Worm (Caenorhabditis elegans) whole organism, young adult: ENCODE data around the gene pen-2.

Experiments used
- Y53F4B.3 ChIP-seq: fragments of 200-800 bp; sonication (Bioruptor generic); IDR thresholded peaks from 2 replicates; pipeline ENCODE4 v1.3.6; 2022; ENCODE audit warnings: missing genetic modification reagents, missing genetic modification characterization, missing compliant biosample characterization
- Y67H2A.10 ChIP-seq: fragments of 200-800 bp; sonication (Bioruptor generic); conservative IDR thresholded peaks from 2 replicates; pipeline ENCODE4 v1.3.6; 2022; ENCODE audit warnings: missing genetic modification reagents, missing genetic modification characterization, missing compliant biosample characterization
- ama-1 ChIP-seq, 3 experiments: fragments of 150-350 bp in 1 of 3; sonication (generic microtip) in 2 of 3; optimal IDR thresholded peaks; 2 replicates each; lab custom pipeline; 2014 to 2018; ENCODE audit warnings: missing biosample characterization in 2 of 3, missing genetic modification characterization in 2 of 3, missing genetic modification reagents in 2 of 3
- aptf-2 ChIP-seq: fragments of 200-800 bp; sonication (Bioruptor generic); conservative IDR thresholded peaks from 2 replicates; pipeline ENCODE4 v1.3.6; 2022; ENCODE audit warnings: missing genetic modification reagents, missing genetic modification characterization, missing compliant biosample characterization
- lin-35 ChIP-seq, 3 experiments: fragments of 150-350 bp in 2 of 3; sonication (generic microtip) in 1 of 3; optimal IDR thresholded peaks; 2 replicates each; lab custom pipeline; 2014 to 2018; ENCODE audit warnings: missing biosample characterization in 3 of 3, missing genetic modification characterization in 3 of 3, missing genetic modification reagents in 3 of 3
- madf-10 ChIP-seq: sonication (generic microtip); optimal IDR thresholded peaks from 2 replicates; lab custom pipeline; 2016; ENCODE audit warnings: mild to moderate bottlenecking, missing genetic modification characterization, missing compliant biosample characterization
- pha-4 ChIP-seq: fragments of 150-350 bp; sonication (generic microtip); optimal IDR thresholded peaks from 2 replicates; lab custom pipeline; 2014; ENCODE audit warnings: missing biosample characterization, missing genetic modification reagents, missing genetic modification characterization
- rcor-1 ChIP-seq: fragments of 200-800 bp; sonication (Bioruptor generic); IDR thresholded peaks from 2 replicates; pipeline ENCODE4 v1.3.6; 2022; ENCODE audit warnings: missing genetic modification reagents, missing genetic modification characterization, missing compliant biosample characterization
- snpc-4 ChIP-seq, 5 experiments: fragments of 150-350 bp in 1 of 5; sonication (generic microtip) in 4 of 5; optimal IDR thresholded peaks; 2 replicates each; lab custom pipeline; 2014 to 2018; ENCODE audit warnings: missing genetic modification characterization in 5 of 5, missing biosample characterization in 3 of 5, antibody characterized with exemption in 2 of 5, mild to moderate bottlenecking in 2 of 5, missing compliant biosample characterization in 2 of 5, missing genotype in 2 of 5, moderate library complexity in 2 of 5, missing genetic modification reagents in 1 of 5
- unc-62 ChIP-seq: fragments of 150-350 bp; optimal IDR thresholded peaks from 2 replicates; lab custom pipeline; 2014; ENCODE audit warnings: missing biosample characterization, missing genetic modification reagents, missing genetic modification characterization
- zim-3 ChIP-seq: sonication (generic microtip); optimal IDR thresholded peaks from 2 replicates; lab custom pipeline; 2017; ENCODE audit warnings: mild to moderate bottlenecking, missing genetic modification characterization, moderate library complexity, missing compliant biosample characterization
- ztf-22 ChIP-seq: fragments of 200-800 bp; sonication (Bioruptor generic); optimal IDR thresholded peaks from 2 replicates; lab custom pipeline; 2018; ENCODE audit warnings: mild to moderate bottlenecking, missing genetic modification characterization, moderate library complexity, missing compliant biosample characterization

DNA sequence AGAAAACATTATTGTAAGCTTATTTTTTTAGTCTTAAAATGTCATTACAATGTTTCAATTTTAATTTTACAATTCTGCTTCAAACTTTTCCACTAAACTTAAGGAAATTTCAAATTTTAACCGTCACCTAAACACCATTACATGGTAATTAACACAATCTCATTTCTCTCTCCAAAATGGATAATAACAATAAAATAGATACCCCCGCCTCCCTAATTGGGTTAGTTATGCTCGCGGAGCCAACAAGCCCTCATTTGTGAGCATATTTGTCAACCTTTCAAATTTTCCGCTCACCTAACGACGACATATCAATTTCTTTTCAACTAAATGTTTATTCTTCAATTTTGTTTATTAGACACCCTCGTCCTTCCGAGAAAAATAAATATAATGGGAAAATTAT, 15.2 kb downstream of the pen-2 start:
- TF ChIP-seq unc-62 (GFP tag; lab: Kevin White, UChicago) (no peak), ztf-22 (GFP tag; lab: Kevin White, UChicago) (no peak), Y67H2A.10 (GFP tag; lab: Robert Waterston, UW) (no peak), pha-4 (tag; lab: Kevin White, UChicago) (no peak), snpc-4 (GFP tag; optimal IDR thresholded peaks at IDR 0.05; lab: Kevin White, UChicago) (no peak), snpc-4 (tag; optimal IDR thresholded peaks at IDR 0.05; lab: Kevin White, UChicago) (no peak), lin-35 (GFP tag; optimal IDR thresholded peaks at IDR 0.05; lab: Kevin White, UChicago) (no peak), rcor-1 (GFP tag; lab: Robert Waterston, UW) (no peak), ama-1 (optimal IDR thresholded peaks at IDR 0.05; lab: Kevin White, UChicago) (no peak), ama-1 (GFP tag; optimal IDR thresholded peaks at IDR 0.05; lab: Kevin White, UChicago) (no peak), madf-10 (tag; lab: Kevin White, UChicago) (no peak), Y53F4B.3 (GFP tag; lab: Robert Waterston, UW) (no peak), aptf-2 (no peak), zim-3 (tag; lab: Kevin White, UChicago) (no peak)
